Worm (Caenorhabditis elegans): ENCODE results near the gene C24B9.3.

DNA sequence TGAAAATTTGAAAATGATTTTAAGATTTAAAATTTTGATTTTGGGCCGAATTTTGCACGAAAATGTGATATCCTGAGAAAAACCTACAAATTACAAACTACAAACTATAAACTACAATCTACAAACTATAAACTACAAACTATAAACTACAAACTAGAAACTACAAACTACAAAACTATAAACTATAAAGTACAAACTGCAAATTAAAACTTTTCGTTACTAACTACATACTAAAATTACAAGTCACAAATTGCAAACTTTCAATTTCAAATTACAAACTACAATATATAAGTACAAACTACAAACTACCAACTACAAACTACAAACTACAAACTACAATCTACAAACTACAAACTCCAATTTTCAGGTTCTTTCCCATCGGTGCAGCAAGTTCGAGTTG, 27.9 kb downstream of the C24B9.3 start:
- TF ChIP-seq pqm-1 (tag; optimal IDR thresholded peaks at IDR 0.05) (no peak), snpc-4 (tag; optimal IDR thresholded peaks at IDR 0.05) (no peak), aly-2 (tag; optimal IDR thresholded peaks at IDR 0.05) (no peak), ama-1 (optimal IDR thresholded peaks at IDR 0.05) (no peak), zag-1 (tag; optimal IDR thresholded peaks at IDR 0.05) (no peak), nfya-1 (tag; optimal IDR thresholded peaks at IDR 0.05; ENCODE audit: insufficient read depth) (no peak), ztf-4 (tag; optimal IDR thresholded peaks at IDR 0.05) (no peak), nhr-237 (tag; optimal IDR thresholded peaks at IDR 0.05) (no peak), elt-3 (tag; optimal IDR thresholded peaks at IDR 0.05) (no peak), nhr-28 (tag; optimal IDR thresholded peaks at IDR 0.05) (no peak), lin-15B (tag; optimal IDR thresholded peaks at IDR 0.05) (no peak), nhr-76 (tag; optimal IDR thresholded peaks at IDR 0.05) (no peak), sea-2 (GFP tag; optimal IDR thresholded peaks at IDR 0.05) (no peak)
